Fruit fly (Drosophila melanogaster) S2 (cell line): Measurements from ENCODE around the gene Atg1.

Experiments
- CG8478 ChIP-seq: fragments of >200 bp; optimal IDR thresholded peaks from 2 replicates; lab custom pipeline; 2018
- CTCF ChIP-seq, 2 experiments: fragments of >200 bp; optimal IDR thresholded peaks; 2 replicates each; lab custom pipeline; 2018

DNA sequence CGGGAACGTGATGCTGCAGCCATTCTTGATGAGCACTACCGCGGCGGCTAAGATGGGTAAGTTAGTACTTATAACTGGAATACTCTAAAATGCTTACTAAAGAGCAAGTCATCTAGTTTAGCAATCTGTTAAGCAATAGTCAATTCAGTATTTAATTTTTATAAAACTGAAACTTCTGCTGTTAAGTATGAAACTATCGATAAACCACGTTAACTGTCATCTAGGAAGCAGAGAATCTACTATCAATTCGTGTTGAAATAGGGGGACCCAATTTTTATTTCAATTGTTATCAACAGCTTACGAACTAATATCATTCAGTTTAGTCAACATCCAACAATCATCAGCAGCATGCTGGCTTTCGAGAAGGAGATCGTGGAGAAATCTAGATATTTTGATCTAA, 3.5 kb upstream of the Atg1 start, which contains the start of gene CG32110:
- TF ChIP-seq CG8478 = no peak
- TF ChIP-seq CTCF (optimal IDR thresholded peaks at IDR 0.05; lab: Kevin White, UChicago) = no peak
